Worm (Caenorhabditis elegans) whole organism, L2 larva: ENCODE data around the gene sax-3.

Experiments
- ceh-82 ChIP-seq: fragments of 150-350 bp; optimal IDR thresholded peaks from 2 replicates; lab custom pipeline; 2014; ENCODE audit warnings: missing biosample characterization, missing genetic modification characterization
- elt-3 ChIP-seq: sonication (generic microtip); optimal IDR thresholded peaks from 2 replicates; lab custom pipeline; 2017; ENCODE audit warnings: missing biosample characterization, missing genetic modification characterization
- lin-13 ChIP-seq: fragments of 150-350 bp; optimal IDR thresholded peaks from 2 replicates; lab custom pipeline; 2014; ENCODE audit warnings: missing biosample characterization, missing genetic modification reagents, missing genetic modification characterization
- mdl-1 ChIP-seq, 2 experiments: fragments of 150-350 bp in 1 of 2; sonication (generic microtip) in 1 of 2; optimal IDR thresholded peaks; 2 replicates each; lab custom pipeline; 2017; ENCODE audit warnings: missing biosample characterization in 2 of 2, missing genetic modification characterization in 2 of 2
- nhr-11 ChIP-seq: fragments of 150-350 bp; optimal IDR thresholded peaks from 2 replicates; lab custom pipeline; 2014; ENCODE audit warnings: missing biosample characterization, missing genetic modification characterization
- nhr-12 ChIP-seq: fragments of 150-350 bp; optimal IDR thresholded peaks from 2 replicates; lab custom pipeline; 2014; ENCODE audit warnings: missing biosample characterization, missing genetic modification characterization
- nhr-23 ChIP-seq: fragments of 150-350 bp; optimal IDR thresholded peaks from 2 replicates; lab custom pipeline; 2014; ENCODE audit warnings: missing biosample characterization, missing genetic modification reagents, missing genetic modification characterization
- nhr-6 ChIP-seq: fragments of 150-350 bp; optimal IDR thresholded peaks from 2 replicates; lab custom pipeline; 2014; ENCODE audit warnings: missing biosample characterization, missing genetic modification characterization
- ztf-11 ChIP-seq: sonication (generic microtip); optimal IDR thresholded peaks from 2 replicates; lab custom pipeline; 2017; ENCODE audit warnings: missing biosample characterization, missing genetic modification characterization

- no peak for TF ChIP-seq ceh-82
- TF ChIP-seq elt-3 = no peak
- no peak for TF ChIP-seq lin-13
- no peak for TF ChIP-seq nhr-11
- no peak for TF ChIP-seq mdl-1 (tag; optimal IDR thresholded peaks at IDR 0.05; lab: Kevin White, UChicago)
- no peak for TF ChIP-seq nhr-12 (tag; lab: Kevin White, UChicago)
- no peak for TF ChIP-seq nhr-6
- TF ChIP-seq ztf-11 (tag; lab: Kevin White, UChicago) = no peak
- TF ChIP-seq nhr-23 (tag; lab: Kevin White, UChicago) = no peak
Observed at ce11 chrX:3503025-3503424, 37.3 kb upstream of the sax-3 start.
